Worm (Caenorhabditis elegans) whole organism, early embryonic: ENCODE results near the gene T03D8.6.

Experiments used
- B0310.2 ChIP-seq: sonication (generic microtip); optimal IDR thresholded peaks from 2 replicates; lab custom pipeline; 2016; ENCODE audit warnings: mild to moderate bottlenecking, missing genetic modification characterization, missing compliant biosample characterization
- aly-1 ChIP-seq: sonication (generic microtip); optimal IDR thresholded peaks from 2 replicates; lab custom pipeline; 2016; ENCODE audit warnings: missing genetic modification characterization, missing compliant biosample characterization
- ama-1 ChIP-seq: fragments of 150-350 bp; optimal IDR thresholded peaks from 2 replicates; lab custom pipeline; 2014
- ceh-13 ChIP-seq: fragments of 200-800 bp; sonication (Bioruptor generic); optimal IDR thresholded peaks from 2 replicates; lab custom pipeline; 2018; ENCODE audit warnings: mild to moderate bottlenecking, missing genetic modification characterization, missing compliant biosample characterization
- ceh-36 ChIP-seq: sonication (generic microtip); optimal IDR thresholded peaks from 2 replicates; lab custom pipeline; 2016; ENCODE audit warnings: missing genetic modification characterization, inconsistent platforms, missing compliant biosample characterization
- ets-7 ChIP-seq: sonication (generic microtip); optimal IDR thresholded peaks from 2 replicates; lab custom pipeline; 2016; ENCODE audit warnings: missing genotype, missing genetic modification characterization, missing compliant biosample characterization
- flt-1 ChIP-seq: fragments of 200-800 bp; sonication (Bioruptor generic); IDR thresholded peaks from 2 replicates; pipeline ENCODE4 v1.3.6; 2022; ENCODE audit warnings: missing genetic modification characterization, missing compliant biosample characterization
- hmbx-1 ChIP-seq: sonication (generic microtip); optimal IDR thresholded peaks from 2 replicates; lab custom pipeline; 2016; ENCODE audit warnings: mild to moderate bottlenecking, missing genetic modification characterization, missing compliant biosample characterization
- hmg-4 ChIP-seq: fragments of 200-800 bp; sonication (Bioruptor generic); optimal IDR thresholded peaks from 2 replicates; lab custom pipeline; 2018; ENCODE audit warnings: mild to moderate bottlenecking, missing genetic modification characterization, missing compliant biosample characterization
- hnd-1 ChIP-seq: sonication (generic microtip); optimal IDR thresholded peaks from 2 replicates; lab custom pipeline; 2016; ENCODE audit warnings: missing genetic modification characterization, missing compliant biosample characterization
- pes-1 ChIP-seq: fragments of 200-800 bp; sonication (Bioruptor generic); IDR thresholded peaks from 2 replicates; pipeline ENCODE4 v1.3.6; 2022; ENCODE audit warnings: missing genetic modification reagents, missing genetic modification characterization, missing compliant biosample characterization
- tbx-11 ChIP-seq: fragments of 200-800 bp; sonication (Bioruptor generic); IDR thresholded peaks from 2 replicates; pipeline ENCODE4 v1.3.6; 2022; ENCODE audit warnings: missing genetic modification characterization, missing compliant biosample characterization
- tbx-37 ChIP-seq: fragments of 200-800 bp; sonication (Bioruptor generic); conservative IDR thresholded peaks from 2 replicates; pipeline ENCODE4 v1.3.6; 2022; ENCODE audit warnings: missing genetic modification reagents, missing genetic modification characterization, missing compliant biosample characterization
- tra-4 ChIP-seq: sonication (generic microtip); optimal IDR thresholded peaks from 2 replicates; lab custom pipeline; 2017; ENCODE audit warnings: missing genetic modification characterization, missing compliant biosample characterization

ce11 chrV:20815842-20816241 lies 4.3 kb downstream of the T03D8.6 start, which contains the start of gene sshk-1:
- TF ChIP-seq hmbx-1 (no peak), ama-1 (lab: Kevin White, UChicago) (no peak), ceh-13 (GFP tag; lab: Kevin White, UChicago) (no peak), hmg-4 (GFP tag; lab: Kevin White, UChicago) (no peak), flt-1 (GFP tag; lab: Robert Waterston, UW) (no peak), tbx-37 (GFP tag; lab: Robert Waterston, UW) (no peak), ets-7 (tag; lab: Kevin White, UChicago) (no peak), ceh-36 (tag; lab: Kevin White, UChicago) (no peak), tbx-11 (no peak), tra-4 (no peak), pes-1 (GFP tag; lab: Robert Waterston, UW) (no peak), aly-1 (tag; lab: Kevin White, UChicago) (no peak), hnd-1 (no peak), B0310.2 (tag; lab: Kevin White, UChicago) (no peak)
